Fruit fly (Drosophila melanogaster) whole organism, embryonic: Measurements from ENCODE around the gene CG34301.

Source experiments
- Aef1 ChIP-seq: fragments of 200-800 bp; sonication (Bioruptor generic); IDR thresholded peaks from 3 replicates; pipeline ENCODE4 v1.3.6; 2022; ENCODE audit warnings: missing biosample characterization, missing genetic modification characterization
- B-H2 ChIP-seq: fragments of 200-800 bp; sonication (Bioruptor generic); optimal IDR thresholded peaks from 2 replicates; lab custom pipeline; 2018; ENCODE audit warnings: missing biosample characterization, mild to moderate bottlenecking, missing genetic modification characterization
- CG10565 ChIP-seq: fragments of 200-800 bp; sonication (Bioruptor generic); optimal IDR thresholded peaks from 3 replicates; lab custom pipeline; 2016; ENCODE audit warnings: missing biosample characterization, mild to moderate bottlenecking, missing genetic modification characterization
- CG12769 ChIP-seq: fragments of 200-800 bp; sonication (Bioruptor generic); optimal IDR thresholded peaks from 2 replicates; lab custom pipeline; 2019; ENCODE audit warnings: missing biosample characterization, mild to moderate bottlenecking, missing genetic modification characterization, moderate library complexity
- CG13775 ChIP-seq: fragments of 200-800 bp; sonication (Bioruptor generic); optimal IDR thresholded peaks from 3 replicates; lab custom pipeline; 2017; ENCODE audit warnings: missing biosample characterization, mild to moderate bottlenecking, missing genetic modification characterization
- CG13894 ChIP-seq: fragments of 200-800 bp; sonication (Bioruptor generic); optimal IDR thresholded peaks from 3 replicates; lab custom pipeline; 2018; ENCODE audit warnings: missing biosample characterization, mild to moderate bottlenecking, missing genetic modification characterization, moderate library complexity
- CG14050 ChIP-seq: fragments of 200-800 bp; sonication (Bioruptor generic); IDR thresholded peaks from 3 replicates; pipeline ENCODE4 v1.3.6; 2022; ENCODE audit warnings: missing biosample characterization, missing genetic modification characterization
- CG15269 ChIP-seq: fragments of 200-800 bp; sonication (Bioruptor generic); optimal IDR thresholded peaks from 2 replicates; lab custom pipeline; 2018; ENCODE audit warnings: missing biosample characterization, mild to moderate bottlenecking, missing genetic modification characterization, moderate library complexity
- CG15514 ChIP-seq: fragments of 200-800 bp; sonication (Bioruptor generic); optimal IDR thresholded peaks from 3 replicates; lab custom pipeline; 2017; ENCODE audit warnings: missing biosample characterization, missing genetic modification characterization, mild to moderate bottlenecking, moderate library complexity, missing genetic modification reagents
- CG16779 ChIP-seq: fragments of 200-800 bp; sonication (Bioruptor generic); IDR thresholded peaks from 2 replicates; pipeline ENCODE4 v1.3.6; 2022; ENCODE audit warnings: missing biosample characterization, missing genetic modification characterization
- CG17186 ChIP-seq: fragments of 200-800 bp; sonication (Bioruptor generic); optimal IDR thresholded peaks from 3 replicates; lab custom pipeline; 2017; ENCODE audit warnings: missing biosample characterization, missing genetic modification reagents, missing genetic modification characterization
- CG17802 ChIP-seq: fragments of 200-800 bp; sonication (Bioruptor generic); optimal IDR thresholded peaks from 2 replicates; lab custom pipeline; 2018; ENCODE audit warnings: missing biosample characterization, mild to moderate bottlenecking, missing genetic modification characterization, moderate library complexity
- CG17912 ChIP-seq: fragments of 200-800 bp; sonication (Bioruptor generic); optimal IDR thresholded peaks from 2 replicates; lab custom pipeline; 2018; ENCODE audit warnings: missing biosample characterization, mild to moderate bottlenecking, missing genetic modification characterization
- CG2129 ChIP-seq: fragments of 200-800 bp; sonication (Bioruptor generic); IDR thresholded peaks from 2 replicates; pipeline ENCODE4 v1.3.6; 2022; ENCODE audit warnings: missing biosample characterization, missing genetic modification characterization; ENCODE audit not compliant: partially characterized antibody
- CG32767 ChIP-seq: fragments of 200-800 bp; sonication (Bioruptor generic); IDR thresholded peaks from 2 replicates; pipeline ENCODE4 v1.3.6; 2022; ENCODE audit warnings: missing biosample characterization, missing genetic modification characterization
- CG4360 ChIP-seq: fragments of 200-800 bp; sonication (Bioruptor generic); IDR thresholded peaks from 2 replicates; pipeline ENCODE4 v1.3.6; 2022; ENCODE audit warnings: missing biosample characterization, missing genetic modification characterization
- CG8924 ChIP-seq: fragments of 200-800 bp; optimal IDR thresholded peaks from 3 replicates; lab custom pipeline; 2019; ENCODE audit warnings: missing biosample characterization, mild to moderate bottlenecking, missing genetic modification characterization, moderate library complexity
- D ChIP-seq, 2 experiments: fragments of 200-800 bp in 1 of 2; fragments of >200 bp in 1 of 2; sonication (Bioruptor generic) in 1 of 2; optimal IDR thresholded peaks; 2 replicates in 1 of 2; 3 replicates in 1 of 2; lab custom pipeline; 2017; ENCODE audit warnings: mild to moderate bottlenecking in 1 of 2, missing biosample characterization in 1 of 2, missing genetic modification characterization in 1 of 2, missing genetic modification reagents in 1 of 2
- D19A ChIP-seq: fragments of 200-800 bp; optimal IDR thresholded peaks from 3 replicates; lab custom pipeline; 2019; ENCODE audit warnings: missing biosample characterization, mild to moderate bottlenecking, missing genetic modification characterization, moderate library complexity
- Dp ChIP-seq: fragments of 200-800 bp; sonication (Bioruptor generic); optimal IDR thresholded peaks from 2 replicates; lab custom pipeline; 2018; ENCODE audit warnings: missing biosample characterization, mild to moderate bottlenecking, missing genetic modification characterization, moderate library complexity
- E2f2 ChIP-seq: fragments of 200-800 bp; sonication (Bioruptor generic); IDR thresholded peaks from 2 replicates; pipeline ENCODE4 v1.3.6; 2022; ENCODE audit warnings: missing biosample characterization, missing genetic modification characterization
- Elba2 ChIP-seq: fragments of 200-800 bp; sonication (Bioruptor generic); optimal IDR thresholded peaks from 3 replicates; lab custom pipeline; 2016; ENCODE audit warnings: missing biosample characterization, missing genetic modification characterization
- Hand ChIP-seq: fragments of 200-800 bp; sonication (Bioruptor generic); optimal IDR thresholded peaks from 2 replicates; lab custom pipeline; 2017; ENCODE audit warnings: mild to moderate bottlenecking, missing biosample characterization, missing genetic modification reagents, missing genetic modification characterization
- Hmr ChIP-seq: fragments of 200-800 bp; sonication (Bioruptor generic); optimal IDR thresholded peaks from 3 replicates; lab custom pipeline; 2017; ENCODE audit warnings: mild to moderate bottlenecking, missing biosample characterization, missing genetic modification reagents, missing genetic modification characterization
- Kr ChIP-seq: fragments of 200-800 bp; sonication (Bioruptor generic); optimal IDR thresholded peaks from 2 replicates; lab custom pipeline; 2017; ENCODE audit warnings: missing biosample characterization, mild to moderate bottlenecking, missing genetic modification characterization
- Med ChIP-seq: fragments of 200-800 bp; sonication (Bioruptor generic); peaks from one replicate; lab custom pipeline; 2016; ENCODE audit warnings: missing biosample characterization, missing genetic modification characterization, mild to moderate bottlenecking, inconsistent platforms, moderate library complexity
- Pdp1 ChIP-seq, 2 experiments: fragments of 200-800 bp; sonication (Bioruptor generic); optimal IDR thresholded peaks; 3 replicates each; lab custom pipeline; 2016; ENCODE audit warnings: missing biosample characterization in 2 of 2, missing genetic modification characterization in 2 of 2, mild to moderate bottlenecking in 1 of 2, moderate library complexity in 1 of 2
- Rfx ChIP-seq: fragments of 200-800 bp; sonication (Bioruptor generic); IDR thresholded peaks from 2 replicates; pipeline ENCODE4 v1.3.6; 2022; ENCODE audit warnings: missing biosample characterization, missing genetic modification characterization
- abd-A ChIP-seq: fragments of 200-800 bp; sonication (Bioruptor generic); optimal IDR thresholded peaks from 3 replicates; lab custom pipeline; 2019; ENCODE audit warnings: missing biosample characterization, mild to moderate bottlenecking, missing genetic modification characterization, moderate library complexity
- ara ChIP-seq: fragments of 200-800 bp; sonication (Bioruptor generic); IDR thresholded peaks from 2 replicates; pipeline ENCODE4 v1.3.6; 2022; ENCODE audit warnings: missing biosample characterization, missing genetic modification characterization
- ase ChIP-seq: fragments of 200-800 bp; sonication (Bioruptor generic); IDR thresholded peaks from 3 replicates; pipeline ENCODE4 v1.3.6; 2022; ENCODE audit warnings: missing biosample characterization, missing genetic modification characterization
- bbx ChIP-seq: fragments of 200-800 bp; sonication (Bioruptor generic); IDR thresholded peaks from 2 replicates; pipeline ENCODE4 v1.3.6; 2022; ENCODE audit warnings: missing biosample characterization, missing genetic modification characterization; ENCODE audit not compliant: partially characterized antibody
- chinmo ChIP-seq: fragments of 200-800 bp; sonication (Bioruptor generic); IDR thresholded peaks from 4 replicates; pipeline ENCODE4 v1.3.6; 2022; ENCODE audit warnings: missing biosample characterization, missing genetic modification characterization; ENCODE audit not compliant: partially characterized antibody
- chn ChIP-seq: fragments of 200-800 bp; sonication (Bioruptor generic); optimal IDR thresholded peaks from 2 replicates; lab custom pipeline; 2016; ENCODE audit warnings: missing biosample characterization, missing genetic modification characterization
- corto ChIP-seq: fragments of 200-800 bp; sonication (Bioruptor generic); optimal IDR thresholded peaks from 2 replicates; lab custom pipeline; 2016; ENCODE audit warnings: missing biosample characterization, mild to moderate bottlenecking, missing genetic modification characterization, moderate library complexity
- crol ChIP-seq: fragments of 200-800 bp; sonication (Bioruptor generic); IDR thresholded peaks from 2 replicates; pipeline ENCODE4 v1.3.6; 2022; ENCODE audit warnings: missing biosample characterization, missing genetic modification characterization
- ems ChIP-seq: fragments of 200-800 bp; sonication (Bioruptor generic); optimal IDR thresholded peaks from 3 replicates; lab custom pipeline; 2016; ENCODE audit warnings: missing biosample characterization, missing genetic modification characterization
- fd64A ChIP-seq: fragments of 200-800 bp; sonication (Bioruptor generic); optimal IDR thresholded peaks from 3 replicates; lab custom pipeline; 2018; ENCODE audit warnings: missing biosample characterization, mild to moderate bottlenecking, missing genetic modification characterization
- klu ChIP-seq: fragments of 200-800 bp; sonication (Bioruptor generic); IDR thresholded peaks from 2 replicates; pipeline ENCODE4 v1.3.6; 2022; ENCODE audit warnings: missing biosample characterization, missing genetic modification characterization
- mirr ChIP-seq: fragments of 200-800 bp; sonication (Bioruptor generic); optimal IDR thresholded peaks from 3 replicates; lab custom pipeline; 2018; ENCODE audit warnings: missing biosample characterization, mild to moderate bottlenecking, missing genetic modification characterization
- otp ChIP-seq: fragments of 200-800 bp; sonication (Bioruptor generic); IDR thresholded peaks from 3 replicates; pipeline ENCODE4, ENCODE4 v1.3.6; 2022; ENCODE audit warnings: missing biosample characterization, missing genetic modification characterization
- prd ChIP-seq, 3 experiments: fragments of >200 bp in 2 of 3; fragments of 200-800 bp in 1 of 3; sonication (Bioruptor generic) in 1 of 3; optimal IDR thresholded peaks in 2 of 3; IDR thresholded peaks in 1 of 3; 2 replicates in 2 of 3; 3 replicates in 1 of 3; pipeline versions ENCODE4 v1.3.6 to Lab custom; 2017 to 2022; ENCODE audit warnings: missing biosample characterization in 1 of 3, missing genetic modification characterization in 1 of 3
- pzg ChIP-seq: fragments of 200-800 bp; sonication (Bioruptor generic); optimal IDR thresholded peaks from 3 replicates; lab custom pipeline; 2018; ENCODE audit warnings: missing biosample characterization, mild to moderate bottlenecking, missing genetic modification characterization, moderate library complexity
- rib ChIP-seq: fragments of 200-800 bp; sonication (Bioruptor generic); IDR thresholded peaks from 2 replicates; pipeline ENCODE4 v1.3.6; 2022; ENCODE audit warnings: missing biosample characterization, missing genetic modification characterization
- sd ChIP-seq: fragments of 200-800 bp; sonication (Bioruptor generic); optimal IDR thresholded peaks from 3 replicates; lab custom pipeline; 2018; ENCODE audit warnings: missing biosample characterization, mild to moderate bottlenecking, missing genetic modification characterization, moderate library complexity
- sens ChIP-seq: fragments of 200-800 bp; sonication (Bioruptor generic); peaks from one replicate; lab custom pipeline; 2016; ENCODE audit warnings: missing biosample characterization, missing genetic modification characterization

CG34301 gene

dm6 chr3R:8807048-8807447 is 33.8 kb downstream of the CG34301 start:
- TF ChIP-seq E2f2 = peak; percentile 78
- peak; percentile 59 for TF ChIP-seq D19A (tag; lab: Kevin White, UChicago)
- TF ChIP-seq Elba2 = peak; percentile 38
- TF ChIP-seq klu = no peak
- TF ChIP-seq Dp = peak; percentile 72
- no peak for TF ChIP-seq fd64A (GFP tag; lab: Kevin White, UChicago)
- no peak for TF ChIP-seq prd (optimal IDR thresholded peaks at IDR 0.05; lab: Kevin White, UChicago)
- TF ChIP-seq prd (GFP tag; IDR thresholded peaks at IDR 0.05; lab: Robert Waterston, UW) = no peak
- peak; percentile 75 for TF ChIP-seq CG17186

dm6 chr3R:8807831-8808517 is 34.7 kb downstream of the CG34301 start:
- TF ChIP-seq rib (GFP tag; lab: Robert Waterston, UW) = peak; percentile 10; the same call in 1 of the 2 replicates
- 0 out of 2 replicates have a peak, but pooled peaks have one; percentile 10 for TF ChIP-seq ara (GFP tag; lab: Robert Waterston, UW)
- no peak for TF ChIP-seq Hand (GFP tag; lab: Kevin White, UChicago)
- TF ChIP-seq CG15269 (tag; lab: Kevin White, UChicago) = peak; percentile 51
- TF ChIP-seq ems (GFP tag; lab: Kevin White, UChicago) = no peak
- TF ChIP-seq D (optimal IDR thresholded peaks at IDR 0.05; lab: Kevin White, UChicago) = peak; percentile 30
- TF ChIP-seq D (GFP tag; optimal IDR thresholded peaks at IDR 0.05; lab: Kevin White, UChicago) = no peak
- peak; percentile 13 for TF ChIP-seq sd (tag; lab: Kevin White, UChicago)
- peak; percentile 98 for TF ChIP-seq Kr (GFP tag; lab: Kevin White, UChicago)
- TF ChIP-seq Aef1 (GFP tag; lab: Robert Waterston, UW) = no peak
- TF ChIP-seq CG16779 (GFP tag; lab: Robert Waterston, UW) = peak; percentile 58; the same call in 1 of the 2 replicates
- TF ChIP-seq abd-A = peak; percentile 84
- TF ChIP-seq corto (GFP tag; lab: Kevin White, UChicago) = peak; percentile 16
- peak; percentile 6 for TF ChIP-seq CG15514 (GFP tag; lab: Kevin White, UChicago)
- TF ChIP-seq Med = peak; percentile 17
- TF ChIP-seq CG13775 (GFP tag; lab: Kevin White, UChicago) = no peak
- TF ChIP-seq CG10565 = no peak
- TF ChIP-seq ase (GFP tag; lab: Robert Waterston, UW) = no peak
- peak; percentile 49 for TF ChIP-seq B-H2 (GFP tag; lab: Kevin White, UChicago)
- TF ChIP-seq otp (GFP tag; lab: Robert Waterston, UW) = no peak
- TF ChIP-seq Rfx = 0 out of 2 replicates have a peak, but pooled peaks have one; percentile 17
- TF ChIP-seq crol (GFP tag; lab: Robert Waterston, UW) = peak; percentile 19; the same call in 1 of the 2 replicates
- peak; percentile 69 for TF ChIP-seq CG12769
- peak; percentile 75 for TF ChIP-seq sens (GFP tag; lab: Kevin White, UChicago)
- TF ChIP-seq Hmr (GFP tag; lab: Kevin White, UChicago) = no peak
- peak; percentile 47 for TF ChIP-seq bbx (GFP tag; lab: Robert Waterston, UW)
- no peak for TF ChIP-seq CG14050 (GFP tag; lab: Robert Waterston, UW)
- TF ChIP-seq CG17912 (GFP tag; lab: Kevin White, UChicago) = no peak
- TF ChIP-seq Dp = no peak
- peak; percentile 69; the same call in 1 of the 4 replicates for TF ChIP-seq chinmo (GFP tag; lab: Robert Waterston, UW)
- no peak for TF ChIP-seq CG2129 (GFP tag; lab: Robert Waterston, UW)
- peak; percentile 33 for TF ChIP-seq CG8924
- no peak for TF ChIP-seq pzg
- no peak for TF ChIP-seq CG17186
- TF ChIP-seq CG32767 = peak; percentile 51; the same call in 1 of the 2 replicates
- peak in 1 of 2 experiments; percentile 63 for TF ChIP-seq Pdp1 (GFP tag; optimal IDR thresholded peaks at IDR 0.05; lab: Kevin White, UChicago)
- peak; percentile 54 for TF ChIP-seq chn (GFP tag; lab: Kevin White, UChicago)
- no peak for TF ChIP-seq CG4360
- TF ChIP-seq CG13894 = peak; percentile 97
- TF ChIP-seq CG17802 (tag; lab: Kevin White, UChicago) = no peak
- peak; percentile 47 for TF ChIP-seq mirr
